Fruit fly (Drosophila melanogaster) whole organism, prepupa: Measurements from ENCODE around the gene mtTFB2.

ENCODE experiments used
- CG1621 ChIP-seq: fragments of 200-800 bp; sonication (Bioruptor generic); optimal IDR thresholded peaks from 3 replicates; lab custom pipeline; 2018; ENCODE audit warnings: missing biosample characterization, mild to moderate bottlenecking, missing genetic modification characterization
- Gug ChIP-seq: fragments of 200-800 bp; sonication (Bioruptor generic); IDR thresholded peaks from 2 replicates; pipeline ENCODE4 v1.3.6; 2022; ENCODE audit warnings: missing biosample characterization, missing genetic modification characterization
- Smox ChIP-seq: fragments of 200-800 bp; sonication (Bioruptor generic); optimal IDR thresholded peaks from 3 replicates; lab custom pipeline; 2016; ENCODE audit warnings: missing biosample characterization, missing genetic modification characterization
- cyc ChIP-seq: fragments of 200-800 bp; sonication (Bioruptor generic); optimal IDR thresholded peaks from 3 replicates; lab custom pipeline; 2016; ENCODE audit warnings: missing biosample characterization, missing genetic modification characterization
- eg ChIP-seq: fragments of 200-800 bp; sonication (Bioruptor generic); IDR thresholded peaks from 3 replicates; pipeline ENCODE4 v1.3.6; 2022; ENCODE audit warnings: missing biosample characterization, missing genetic modification characterization
- topi ChIP-seq: fragments of 200-800 bp; sonication (Bioruptor generic); optimal IDR thresholded peaks from 3 replicates; lab custom pipeline; 2016; ENCODE audit warnings: missing biosample characterization, missing genetic modification characterization

dm6 chr3R:10059358-10059757, 14.0 kb downstream of the mtTFB2 start:
- no peak for TF ChIP-seq Smox
- TF ChIP-seq cyc (GFP tag; lab: Kevin White, UChicago): no peak
- no peak for TF ChIP-seq topi (GFP tag; lab: Kevin White, UChicago)
- no peak for TF ChIP-seq CG1621
- no peak for TF ChIP-seq eg (GFP tag; lab: Robert Waterston, UW)
- no peak for TF ChIP-seq Gug (GFP tag; lab: Robert Waterston, UW)
